Worm (Caenorhabditis elegans): ENCODE results near the gene F35E12.6.

DNA sequence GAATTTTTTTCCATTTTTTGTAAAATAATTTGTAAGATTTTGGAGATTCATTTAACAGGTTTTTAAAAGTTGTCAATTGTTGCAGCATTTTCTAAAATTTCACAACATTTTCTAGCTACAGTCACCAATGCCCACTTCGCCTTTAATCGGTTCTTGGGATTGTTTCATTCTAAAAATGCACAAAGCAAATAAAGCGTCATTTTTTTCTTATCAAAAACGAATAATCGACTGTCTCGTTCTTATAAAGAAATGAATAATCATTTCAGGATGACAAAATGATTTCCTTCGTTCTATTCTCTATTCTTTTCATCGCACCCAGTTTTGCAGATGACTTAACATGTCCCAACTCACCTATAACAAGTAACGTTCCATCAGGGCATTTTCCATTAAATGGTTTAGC lies 39.5 kb upstream of the F35E12.6 start, which contains the start of gene F53C11.1:
- TF ChIP-seq mbf-1 (tag; optimal IDR thresholded peaks at IDR 0.05) (no peak), nhr-21 (tag; optimal IDR thresholded peaks at IDR 0.05) (no peak), nhr-12 (tag; optimal IDR thresholded peaks at IDR 0.05) (no peak)

Measured in whole organism, L2 larva.